Worm (Caenorhabditis elegans) whole organism, L2 larva: ENCODE results near the gene fmo-4.

Experiments
- Y55F3AM.14 ChIP-seq: fragments of 200-800 bp; sonication (Bioruptor generic); optimal IDR thresholded peaks from 2 replicates; lab custom pipeline; 2018; ENCODE audit warnings: mild to moderate bottlenecking, missing genetic modification characterization, missing compliant biosample characterization
- aly-2 ChIP-seq: fragments of 150-350 bp; optimal IDR thresholded peaks from 2 replicates; lab custom pipeline; 2014; ENCODE audit warnings: missing biosample characterization, missing genetic modification characterization
- blmp-1 ChIP-seq: sonication (generic microtip); optimal IDR thresholded peaks from 2 replicates; lab custom pipeline; 2017; ENCODE audit warnings: missing genetic modification characterization, mild to moderate bottlenecking, missing compliant biosample characterization, antibody characterized with exemption, moderate library complexity; ENCODE audit not compliant: insufficient read depth
- dmd-4 ChIP-seq: sonication (generic microtip); optimal IDR thresholded peaks from 2 replicates; lab custom pipeline; 2017; ENCODE audit warnings: missing biosample characterization, missing genetic modification characterization
- egl-27 ChIP-seq: sonication (generic microtip); optimal IDR thresholded peaks from 3 replicates; lab custom pipeline; 2017; ENCODE audit warnings: missing biosample characterization, missing genetic modification reagents, missing genetic modification characterization
- lin-11 ChIP-seq: fragments of 150-350 bp; sonication (generic microtip); optimal IDR thresholded peaks from 2 replicates; lab custom pipeline; 2014; ENCODE audit warnings: missing biosample characterization, missing genetic modification characterization, inconsistent platforms, mixed read lengths
- nhr-11 ChIP-seq: fragments of 150-350 bp; optimal IDR thresholded peaks from 2 replicates; lab custom pipeline; 2014; ENCODE audit warnings: missing biosample characterization, missing genetic modification characterization
- nhr-23 ChIP-seq: fragments of 150-350 bp; optimal IDR thresholded peaks from 2 replicates; lab custom pipeline; 2014; ENCODE audit warnings: missing biosample characterization, missing genetic modification reagents, missing genetic modification characterization
- peb-1 ChIP-seq: fragments of 150-350 bp; optimal IDR thresholded peaks from 2 replicates; lab custom pipeline; 2014; ENCODE audit warnings: missing biosample characterization, missing genetic modification characterization
- unc-62 ChIP-seq: fragments of 150-350 bp; optimal IDR thresholded peaks from 2 replicates; lab custom pipeline; 2014; ENCODE audit warnings: missing biosample characterization, missing genetic modification reagents, missing genetic modification characterization

DNA sequence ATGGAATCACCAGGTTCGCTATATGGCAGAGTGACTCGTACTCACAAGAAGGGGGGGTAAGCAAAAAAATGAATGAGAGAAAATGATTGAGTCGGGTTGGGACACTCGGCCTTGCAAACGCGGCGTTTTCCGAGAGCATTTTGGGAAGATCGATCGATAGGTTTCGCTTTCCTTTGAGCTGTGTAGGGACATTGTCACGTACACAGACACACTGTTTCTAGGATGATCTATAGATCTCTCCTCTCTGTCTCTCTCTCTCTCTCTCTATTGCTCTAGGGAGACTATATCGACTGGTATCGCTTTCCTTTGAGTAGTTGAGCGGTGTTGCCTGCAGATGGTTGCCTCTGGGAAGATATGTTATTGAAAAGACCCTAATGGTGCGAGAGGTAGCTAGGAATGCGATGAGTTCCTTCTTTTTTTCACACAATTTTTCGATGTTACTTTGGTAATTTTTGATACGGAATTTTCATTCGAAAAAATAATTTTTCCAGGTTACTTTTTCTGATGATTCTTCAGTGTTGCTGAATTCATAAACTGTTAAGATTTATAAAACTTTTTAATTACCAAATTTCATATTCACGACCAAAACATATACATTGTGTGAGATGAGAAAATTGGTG, 43.3 kb upstream of the fmo-4 start, which contains the start of gene H37A05.4:
- no peak for TF ChIP-seq nhr-11 (tag; lab: Kevin White, UChicago)
- no peak for TF ChIP-seq egl-27
- TF ChIP-seq Y55F3AM.14 (GFP tag; lab: Kevin White, UChicago) = peak; percentile 10
- no peak for TF ChIP-seq dmd-4 (tag; lab: Kevin White, UChicago)
- no peak for TF ChIP-seq peb-1 (tag; lab: Kevin White, UChicago)
- no peak for TF ChIP-seq aly-2 (tag; lab: Kevin White, UChicago)
- TF ChIP-seq nhr-23 = no peak
- no peak for TF ChIP-seq blmp-1 (tag; lab: Kevin White, UChicago)
- TF ChIP-seq unc-62 (GFP tag; lab: Kevin White, UChicago) = no peak
- TF ChIP-seq lin-11 = no peak
